Worm (Caenorhabditis elegans) whole organism, L4/young adult: Measurements from ENCODE around the gene M176.10.

Experiments used
- W03F9.2 ChIP-seq: fragments of 150-350 bp; optimal IDR thresholded peaks from 2 replicates; lab custom pipeline; 2014; ENCODE audit warnings: missing biosample characterization, missing genetic modification characterization
- dao-5 ChIP-seq: sonication (generic microtip); optimal IDR thresholded peaks from 2 replicates; lab custom pipeline; 2016; ENCODE audit warnings: missing genotype, missing genetic modification characterization, moderate library complexity, missing compliant biosample characterization
- him-1 ChIP-seq: sonication (generic microtip); optimal IDR thresholded peaks from 2 replicates; lab custom pipeline; 2016; ENCODE audit warnings: missing genotype, missing genetic modification reagents, missing genetic modification characterization, missing compliant biosample characterization

- TF ChIP-seq dao-5 (no peak), him-1 (tag; lab: Kevin White, UChicago) (no peak), W03F9.2 (tag; lab: Kevin White, UChicago) (no peak)
Measured at ce11 chrII:9427644-9428043, 1.7 kb upstream of the M176.10 start, which contains the start of gene M176.5.
